Worm (Caenorhabditis elegans) whole organism, L1 larva: ENCODE measurements around the gene chil-24.
"Not testable (repeated sequence)": the region's sequence is repeated elsewhere in the genome, so short reads cannot be mapped to it uniquely, and the experiment has no call there.

Experiments
- C16A3.4 ChIP-seq: fragments of 150-350 bp; optimal IDR thresholded peaks from 2 replicates; lab custom pipeline; 2014; ENCODE audit warnings: missing biosample characterization, missing genetic modification characterization
- C34B4.2 ChIP-seq: sonication (generic microtip); optimal IDR thresholded peaks from 2 replicates; lab custom pipeline; 2017; ENCODE audit warnings: mild to moderate bottlenecking, missing genetic modification characterization, missing compliant biosample characterization
- F16B12.6 ChIP-seq: fragments of 150-350 bp; optimal IDR thresholded peaks from 2 replicates; lab custom pipeline; 2014; ENCODE audit warnings: missing biosample characterization, missing genetic modification characterization
- Y116A8C.19 ChIP-seq: sonication (generic microtip); optimal IDR thresholded peaks from 2 replicates; lab custom pipeline; 2016; ENCODE audit warnings: missing compliant biosample characterization, missing genetic modification characterization, borderline replicate concordance
- aha-1 ChIP-seq: fragments of 150-350 bp; optimal IDR thresholded peaks from 2 replicates; lab custom pipeline; 2014; ENCODE audit warnings: missing biosample characterization, missing genetic modification characterization
- ama-1 ChIP-seq: fragments of 150-350 bp; optimal IDR thresholded peaks from 2 replicates; lab custom pipeline; 2014
- ceh-8 ChIP-seq: fragments of 200-800 bp; sonication (Bioruptor generic); optimal IDR thresholded peaks from 2 replicates; lab custom pipeline; 2018; ENCODE audit warnings: mild to moderate bottlenecking, missing genetic modification characterization, moderate library complexity, missing compliant biosample characterization
- efl-1 ChIP-seq, 4 experiments: fragments of 150-350 bp; optimal IDR thresholded peaks in 3 of 4; peaks in 1 of 4; 1 replicate in 1 of 4; 2 replicates in 3 of 4; lab custom pipeline; 2014; ENCODE audit warnings: missing biosample characterization in 2 of 4, missing genetic modification characterization in 2 of 4, missing genetic modification reagents in 2 of 4
- egl-13 ChIP-seq: sonication (generic microtip); optimal IDR thresholded peaks from 2 replicates; lab custom pipeline; 2016; ENCODE audit warnings: missing genotype, missing genetic modification reagents, missing genetic modification characterization, missing compliant biosample characterization
- elt-2 ChIP-seq: sonication (generic microtip); optimal IDR thresholded peaks from 2 replicates; lab custom pipeline; 2016; ENCODE audit warnings: missing genetic modification characterization, mild to moderate bottlenecking, inconsistent platforms, missing compliant biosample characterization, missing genetic modification reagents
- ets-5 ChIP-seq: fragments of 200-800 bp; sonication (Bioruptor generic); IDR thresholded peaks from 2 replicates; pipeline ENCODE4 v1.3.6; 2022; ENCODE audit warnings: missing genetic modification characterization, missing compliant biosample characterization
- fkh-10 ChIP-seq: sonication (generic microtip); optimal IDR thresholded peaks from 2 replicates; lab custom pipeline; 2017; ENCODE audit warnings: missing biosample characterization, missing genetic modification reagents, missing genetic modification characterization
- fkh-4 ChIP-seq: sonication (generic microtip); optimal IDR thresholded peaks from 2 replicates; lab custom pipeline; 2016; ENCODE audit warnings: missing compliant biosample characterization, missing genetic modification characterization, borderline replicate concordance
- fkh-8 ChIP-seq: sonication (generic microtip); optimal IDR thresholded peaks from 2 replicates; lab custom pipeline; 2016; ENCODE audit warnings: mild to moderate bottlenecking, missing genetic modification characterization, missing compliant biosample characterization
- grh-1 ChIP-seq: fragments of 200-800 bp; sonication (Bioruptor generic); IDR thresholded peaks from 2 replicates; pipeline ENCODE4 v1.3.6; 2022; ENCODE audit warnings: missing genetic modification reagents, missing genetic modification characterization, missing compliant biosample characterization
- hlh-17 ChIP-seq: fragments of 200-800 bp; sonication (Bioruptor generic); optimal IDR thresholded peaks from 2 replicates; lab custom pipeline; 2018; ENCODE audit warnings: missing genetic modification characterization, mild to moderate bottlenecking, missing compliant biosample characterization, moderate library complexity, borderline replicate concordance
- hpl-2 ChIP-seq: fragments of 150-350 bp; optimal IDR thresholded peaks from 2 replicates; lab custom pipeline; 2014; ENCODE audit warnings: missing biosample characterization, missing genetic modification reagents, missing genetic modification characterization
- irx-1 ChIP-seq: sonication (generic microtip); optimal IDR thresholded peaks from 2 replicates; lab custom pipeline; 2016; ENCODE audit warnings: missing genetic modification characterization, missing compliant biosample characterization
- jun-1 ChIP-seq: fragments of 150-350 bp; optimal IDR thresholded peaks from 2 replicates; lab custom pipeline; 2014; ENCODE audit warnings: missing biosample characterization, missing genetic modification reagents, missing genetic modification characterization
- lin-14 ChIP-seq: fragments of 200-800 bp; sonication (Bioruptor generic); optimal IDR thresholded peaks from 2 replicates; lab custom pipeline; 2018; ENCODE audit warnings: mild to moderate bottlenecking, missing genetic modification characterization, moderate library complexity, missing compliant biosample characterization
- lin-35 ChIP-seq, 2 experiments: fragments of 150-350 bp; optimal IDR thresholded peaks; 2 replicates each; lab custom pipeline; 2014; ENCODE audit warnings: missing biosample characterization in 2 of 2, missing genetic modification characterization in 2 of 2, missing genetic modification reagents in 2 of 2
- nhr-28 ChIP-seq: fragments of 150-350 bp; optimal IDR thresholded peaks from 2 replicates; lab custom pipeline; 2014; ENCODE audit warnings: missing biosample characterization, missing genetic modification characterization
- nhr-47 ChIP-seq: sonication (generic microtip); optimal IDR thresholded peaks from 2 replicates; lab custom pipeline; 2016; ENCODE audit warnings: mild to moderate bottlenecking, missing genetic modification characterization, moderate library complexity, missing compliant biosample characterization
- nhr-71 ChIP-seq: sonication (generic microtip); optimal IDR thresholded peaks from 2 replicates; lab custom pipeline; 2016; ENCODE audit warnings: mild to moderate bottlenecking, missing genetic modification characterization, moderate library complexity, missing compliant biosample characterization
- nhr-76 ChIP-seq: sonication (generic microtip); optimal IDR thresholded peaks from 2 replicates; lab custom pipeline; 2017; ENCODE audit warnings: missing biosample characterization, missing genetic modification characterization
- nhr-77 ChIP-seq: fragments of 150-350 bp; optimal IDR thresholded peaks from 2 replicates; lab custom pipeline; 2014; ENCODE audit warnings: missing biosample characterization, missing genetic modification characterization
- pag-3 ChIP-seq: sonication (generic microtip); optimal IDR thresholded peaks from 2 replicates; lab custom pipeline; 2017; ENCODE audit warnings: missing genetic modification characterization, mild to moderate bottlenecking, missing compliant biosample characterization, antibody characterized with exemption, borderline replicate concordance; ENCODE audit not compliant: insufficient read depth
- pax-3 ChIP-seq: fragments of 200-800 bp; sonication (Bioruptor generic); optimal IDR thresholded peaks from 2 replicates; lab custom pipeline; 2018; ENCODE audit warnings: mild to moderate bottlenecking, missing genetic modification characterization, moderate library complexity, missing compliant biosample characterization
- skn-1 ChIP-seq: fragments of 150-350 bp; optimal IDR thresholded peaks from 2 replicates; lab custom pipeline; 2014; ENCODE audit warnings: missing biosample characterization, missing genetic modification characterization
- snu-23 ChIP-seq: sonication (generic microtip); optimal IDR thresholded peaks from 2 replicates; lab custom pipeline; 2016; ENCODE audit warnings: missing genetic modification characterization, missing compliant biosample characterization
- sup-37 ChIP-seq: fragments of 200-800 bp; sonication (Bioruptor generic); optimal IDR thresholded peaks from 2 replicates; lab custom pipeline; 2018; ENCODE audit warnings: mild to moderate bottlenecking, missing genetic modification characterization, missing compliant biosample characterization
- swsn-7 ChIP-seq: sonication (generic microtip); optimal IDR thresholded peaks from 2 replicates; lab custom pipeline; 2016; ENCODE audit warnings: missing genetic modification characterization, missing compliant biosample characterization
- unc-30 ChIP-seq: sonication (generic microtip); optimal IDR thresholded peaks from 2 replicates; lab custom pipeline; 2017; ENCODE audit warnings: missing biosample characterization, missing genetic modification characterization
- xbp-1 ChIP-seq: sonication (generic microtip); optimal IDR thresholded peaks from 2 replicates; lab custom pipeline; 2016; ENCODE audit warnings: missing genetic modification characterization, missing compliant biosample characterization
- ztf-11 ChIP-seq, 2 experiments: sonication (generic microtip); optimal IDR thresholded peaks; 2 replicates each; lab custom pipeline; 2016 to 2017; ENCODE audit warnings: missing genetic modification characterization in 2 of 2, missing biosample characterization in 1 of 2, missing compliant biosample characterization in 1 of 2

Gene chil-24

ce11 chrII:3126741-3127140 lies 2.2 kb upstream of the chil-24 start, which contains the start of gene ins-31:
TSS of gene ins-31 (plus strand) at chrII:3127041.
- TF ChIP-seq aha-1 (tag; lab: Kevin White, UChicago); lin-14 (GFP tag; lab: Kevin White, UChicago); nhr-77: not testable (repeated sequence)

DNA sequence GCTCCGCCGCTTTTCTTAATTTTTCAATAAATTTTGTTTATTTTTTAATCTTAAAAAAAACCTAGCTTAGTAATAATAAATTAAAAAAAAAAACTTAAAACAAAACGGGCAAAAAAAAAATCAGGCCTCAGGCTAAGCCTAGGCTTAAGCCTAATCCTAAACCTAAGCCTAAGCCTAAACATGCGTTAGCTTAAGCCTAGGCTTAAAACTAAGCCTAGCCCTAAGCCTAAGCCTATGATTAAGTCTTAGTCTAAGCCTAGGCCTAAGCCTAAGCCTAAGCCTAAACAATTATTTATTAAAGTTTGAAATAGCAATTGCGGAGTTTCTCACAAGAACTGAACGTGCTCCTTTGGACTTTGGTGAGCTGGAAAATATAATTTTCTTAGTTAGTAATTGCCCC lies 6.3 kb downstream of the chil-24 start:
- no peak for TF ChIP-seq C16A3.4 (tag; lab: Kevin White, UChicago)
- TF ChIP-seq ets-5 (GFP tag; lab: Robert Waterston, UW), result no peak
- TF ChIP-seq hlh-17 (GFP tag; lab: Kevin White, UChicago), result no peak
- no peak for TF ChIP-seq efl-1 (optimal IDR thresholded peaks at IDR 0.05; lab: Kevin White, UChicago)
- no peak for TF ChIP-seq efl-1 (GFP tag; optimal IDR thresholded peaks at IDR 0.05 in 1 of 2; lab: Kevin White, UChicago)
- no peak for TF ChIP-seq fkh-4 (tag; lab: Kevin White, UChicago)
- no peak for TF ChIP-seq fkh-8 (tag; lab: Kevin White, UChicago)
- TF ChIP-seq skn-1 (tag; lab: Kevin White, UChicago), result no peak
- no peak for TF ChIP-seq elt-2 (tag; lab: Kevin White, UChicago)
- no peak for TF ChIP-seq pag-3 (tag; lab: Kevin White, UChicago)
- TF ChIP-seq ceh-8 (GFP tag; lab: Kevin White, UChicago), result no peak
- no peak for TF ChIP-seq ztf-11 (tag; optimal IDR thresholded peaks at IDR 0.05; lab: Kevin White, UChicago)
- no peak for TF ChIP-seq jun-1 (tag; lab: Kevin White, UChicago)
- TF ChIP-seq F16B12.6, result no peak
- TF ChIP-seq Y116A8C.19 (tag; lab: Kevin White, UChicago), result no peak
- no peak for TF ChIP-seq nhr-76
- no peak for TF ChIP-seq hpl-2 (GFP tag; lab: Kevin White, UChicago)
- no peak for TF ChIP-seq fkh-10 (GFP tag; lab: Kevin White, UChicago)

DNA sequence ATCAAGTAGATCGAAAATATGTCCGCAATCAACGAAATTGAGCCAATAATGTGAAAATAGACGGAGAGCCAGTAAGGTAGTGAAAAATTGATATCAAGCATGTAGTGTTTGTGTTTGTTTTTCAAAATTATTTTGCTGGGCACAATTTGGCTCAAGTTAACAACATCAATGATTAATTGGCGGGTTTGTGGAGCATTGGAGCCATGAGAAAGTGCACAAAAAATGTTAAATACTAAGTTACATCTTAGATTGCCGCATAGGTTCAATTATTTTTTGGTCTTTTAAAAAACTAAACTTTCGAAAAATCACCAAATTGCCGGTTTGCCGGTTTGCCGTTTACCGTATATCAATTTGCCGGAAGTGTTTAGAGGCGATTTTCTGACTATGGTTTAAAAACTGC lies 8.8 kb downstream of the chil-24 start, which contains the start of gene sri-54:
Gene sri-54, minus strand, starts transcription at position 101 of the 400 bp plus-strand sequence.
- no peak for TF ChIP-seq xbp-1 (tag; lab: Kevin White, UChicago)
- no peak for TF ChIP-seq grh-1 (GFP tag; lab: Robert Waterston, UW)
- TF ChIP-seq ztf-11 (tag; optimal IDR thresholded peaks at IDR 0.05; lab: Kevin White, UChicago), result no peak
- no peak for TF ChIP-seq C34B4.2 (tag; lab: Kevin White, UChicago)
- TF ChIP-seq pax-3 (tag; lab: Kevin White, UChicago), result no peak
- TF ChIP-seq swsn-7 (tag; lab: Kevin White, UChicago), result no peak
- TF ChIP-seq egl-13 (tag; lab: Kevin White, UChicago), result no peak
- TF ChIP-seq nhr-47 (tag; lab: Kevin White, UChicago), result no peak
- TF ChIP-seq lin-14 (GFP tag; lab: Kevin White, UChicago), result no peak
- no peak for TF ChIP-seq lin-35 (GFP tag; optimal IDR thresholded peaks at IDR 0.05; lab: Kevin White, UChicago)
- TF ChIP-seq snu-23 (GFP tag; lab: Kevin White, UChicago), result no peak
- TF ChIP-seq nhr-71 (tag; lab: Kevin White, UChicago), result no peak

DNA sequence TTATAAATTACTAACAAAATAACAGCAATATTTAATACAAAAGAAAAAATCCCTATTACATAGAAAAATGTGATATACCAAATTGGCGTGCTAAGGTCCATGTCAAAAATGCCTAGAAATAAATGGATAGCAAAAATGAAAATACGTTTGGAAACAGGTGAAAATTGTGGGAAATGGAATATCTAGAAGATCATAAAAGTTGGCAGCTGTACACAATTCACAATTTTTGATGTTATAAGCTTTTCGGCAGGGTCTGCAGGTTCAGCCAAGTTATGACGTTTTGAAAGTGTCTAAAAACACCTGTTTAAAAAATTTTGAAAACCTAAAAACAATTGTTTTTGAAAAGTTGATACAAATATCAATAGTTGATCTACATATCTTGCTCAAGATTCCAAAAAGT lies 13.9 kb downstream of the chil-24 start, which contains the start of gene sri-42:
Gene sri-42, minus strand, starts transcription at position 101 of the 400 bp plus-strand sequence.
- not testable (repeated sequence) for TF ChIP-seq ama-1 (lab: Kevin White, UChicago); sup-37 (GFP tag; lab: Kevin White, UChicago); irx-1
- TF ChIP-seq, all 84 proteins: peak for 0; not testable (repeated sequence) for 84

ce11 chrII:3144552-3144951 lies 15.6 kb downstream of the chil-24 start, which contains the start of gene sri-43:
TSS of gene sri-43 (minus strand) at chrII:3144652.
- not testable (repeated sequence) for TF ChIP-seq nhr-28; C34B4.2 (tag; lab: Kevin White, UChicago); unc-30 (tag; lab: Kevin White, UChicago)
